Worm (Caenorhabditis elegans) whole organism, late embryonic: ENCODE data around the gene ndua-5.
A peak's percentile ranks its signal among the peaks of the same experiment; 100 is the strongest.

Experiments used
- C08G9.2 ChIP-seq: sonication (generic microtip); optimal IDR thresholded peaks from 2 replicates; lab custom pipeline; 2016; ENCODE audit warnings: mild to moderate bottlenecking, missing genetic modification characterization, moderate library complexity, missing compliant biosample characterization
- C38D4.7 ChIP-seq: fragments of 200-800 bp; sonication (Bioruptor generic); optimal IDR thresholded peaks from 2 replicates; lab custom pipeline; 2018; ENCODE audit warnings: mild to moderate bottlenecking, missing genetic modification characterization, moderate library complexity, missing compliant biosample characterization
- K02D7.2 ChIP-seq: sonication (generic microtip); optimal IDR thresholded peaks from 2 replicates; lab custom pipeline; 2017; ENCODE audit warnings: mild to moderate bottlenecking, missing genetic modification characterization, missing compliant biosample characterization
- K09A11.1 ChIP-seq: sonication (generic microtip); optimal IDR thresholded peaks from 2 replicates; lab custom pipeline; 2017; ENCODE audit warnings: antibody characterized with exemption, mild to moderate bottlenecking, missing genetic modification characterization, missing compliant biosample characterization; ENCODE audit not compliant: insufficient read depth
- T23F11.4 ChIP-seq: fragments of 200-800 bp; sonication (Bioruptor generic); optimal IDR thresholded peaks from 2 replicates; lab custom pipeline; 2018; ENCODE audit warnings: mild to moderate bottlenecking, missing genetic modification characterization, missing compliant biosample characterization
- ama-1 ChIP-seq: fragments of 150-350 bp; optimal IDR thresholded peaks from 2 replicates; lab custom pipeline; 2014
- ceh-18 ChIP-seq: sonication (generic microtip); optimal IDR thresholded peaks from 2 replicates; lab custom pipeline; 2016; ENCODE audit warnings: missing genetic modification characterization, missing compliant biosample characterization
- ceh-19 ChIP-seq: fragments of 200-800 bp; sonication (Bioruptor generic); optimal IDR thresholded peaks from 2 replicates; lab custom pipeline; 2018; ENCODE audit warnings: mild to moderate bottlenecking, missing genetic modification characterization, missing compliant biosample characterization
- ceh-22 ChIP-seq: sonication (generic microtip); optimal IDR thresholded peaks from 2 replicates; lab custom pipeline; 2017; ENCODE audit warnings: missing biosample characterization, missing genetic modification characterization
- ceh-24 ChIP-seq: sonication (generic microtip); optimal IDR thresholded peaks from 2 replicates; lab custom pipeline; 2016; ENCODE audit warnings: mild to moderate bottlenecking, missing genetic modification characterization, missing compliant biosample characterization
- ceh-30 ChIP-seq: fragments of 150-350 bp; optimal IDR thresholded peaks from 2 replicates; lab custom pipeline; 2014; ENCODE audit warnings: missing biosample characterization, missing genetic modification characterization
- ceh-31 ChIP-seq: sonication (generic microtip); optimal IDR thresholded peaks from 2 replicates; lab custom pipeline; 2016; ENCODE audit warnings: missing genetic modification characterization, missing compliant biosample characterization
- ceh-34 ChIP-seq: sonication (generic microtip); optimal IDR thresholded peaks from 2 replicates; lab custom pipeline; 2016; ENCODE audit warnings: mild to moderate bottlenecking, missing genetic modification characterization, missing compliant biosample characterization
- ceh-45 ChIP-seq: fragments of 200-800 bp; sonication (Bioruptor generic); IDR thresholded peaks from 2 replicates; pipeline ENCODE4 v1.3.6; 2022; ENCODE audit warnings: missing genetic modification reagents, missing genetic modification characterization, missing compliant biosample characterization
- ceh-9 ChIP-seq: sonication (generic microtip); optimal IDR thresholded peaks from 2 replicates; lab custom pipeline; 2016; ENCODE audit warnings: mild to moderate bottlenecking, missing genetic modification characterization, inconsistent platforms, missing compliant biosample characterization
- che-1 ChIP-seq: sonication (generic microtip); optimal IDR thresholded peaks from 2 replicates; lab custom pipeline; 2016; ENCODE audit warnings: mild to moderate bottlenecking, missing genetic modification characterization, missing compliant biosample characterization
- elt-2 ChIP-seq: sonication (generic microtip); optimal IDR thresholded peaks from 2 replicates; lab custom pipeline; 2016; ENCODE audit warnings: missing genetic modification reagents, missing genetic modification characterization, missing compliant biosample characterization
- elt-4 ChIP-seq: sonication (generic microtip); optimal IDR thresholded peaks from 2 replicates; lab custom pipeline; 2016; ENCODE audit warnings: missing genetic modification characterization, missing compliant biosample characterization
- ets-4 ChIP-seq: sonication (generic microtip); optimal IDR thresholded peaks from 2 replicates; lab custom pipeline; 2016; ENCODE audit warnings: missing genetic modification characterization, missing compliant biosample characterization
- eyg-1 ChIP-seq: sonication (generic microtip); optimal IDR thresholded peaks from 2 replicates; lab custom pipeline; 2016; ENCODE audit warnings: missing genotype, missing genetic modification characterization, missing compliant biosample characterization
- fax-1 ChIP-seq: sonication (generic microtip); optimal IDR thresholded peaks from 2 replicates; lab custom pipeline; 2016; ENCODE audit warnings: missing genotype, missing genetic modification characterization, missing compliant biosample characterization
- fkh-10 ChIP-seq: fragments of 150-350 bp; optimal IDR thresholded peaks from 2 replicates; lab custom pipeline; 2014; ENCODE audit warnings: missing biosample characterization, missing genetic modification reagents, missing genetic modification characterization
- fkh-6 ChIP-seq: sonication (generic microtip); optimal IDR thresholded peaks from 2 replicates; lab custom pipeline; 2016; ENCODE audit warnings: missing genetic modification characterization, missing compliant biosample characterization
- hlh-13 ChIP-seq: fragments of 200-800 bp; sonication (Bioruptor generic); optimal IDR thresholded peaks from 2 replicates; lab custom pipeline; 2018; ENCODE audit warnings: mild to moderate bottlenecking, missing genetic modification characterization, missing compliant biosample characterization
- hlh-15 ChIP-seq: sonication (generic microtip); optimal IDR thresholded peaks from 2 replicates; lab custom pipeline; 2016; ENCODE audit warnings: missing genetic modification characterization, missing compliant biosample characterization
- hlh-30 ChIP-seq: sonication (generic microtip); optimal IDR thresholded peaks from 2 replicates; lab custom pipeline; 2017; ENCODE audit warnings: antibody characterized with exemption, missing genetic modification characterization, missing compliant biosample characterization; ENCODE audit not compliant: insufficient read depth
- hlh-8 ChIP-seq: sonication (generic microtip); optimal IDR thresholded peaks from 2 replicates; lab custom pipeline; 2016; ENCODE audit warnings: missing genotype, missing genetic modification characterization, missing compliant biosample characterization
- mec-3 ChIP-seq: sonication (generic microtip); optimal IDR thresholded peaks from 2 replicates; lab custom pipeline; 2016; ENCODE audit warnings: borderline replicate concordance, missing genetic modification characterization, missing compliant biosample characterization
- nhr-11 ChIP-seq: fragments of 150-350 bp; optimal IDR thresholded peaks from 2 replicates; lab custom pipeline; 2014; ENCODE audit warnings: missing biosample characterization, missing genetic modification characterization
- nhr-232 ChIP-seq: sonication (generic microtip); optimal IDR thresholded peaks from 2 replicates; lab custom pipeline; 2016; ENCODE audit warnings: missing genetic modification characterization, missing compliant biosample characterization
- npax-4 ChIP-seq: sonication (generic microtip); optimal IDR thresholded peaks from 2 replicates; lab custom pipeline; 2016; ENCODE audit warnings: missing genetic modification characterization, missing compliant biosample characterization
- odd-2 ChIP-seq: sonication (generic microtip); optimal IDR thresholded peaks from 2 replicates; lab custom pipeline; 2017; ENCODE audit warnings: antibody characterized with exemption, mild to moderate bottlenecking, missing genetic modification characterization, missing compliant biosample characterization
- pat-9 ChIP-seq: fragments of 200-800 bp; sonication (Bioruptor generic); optimal IDR thresholded peaks from 2 replicates; lab custom pipeline; 2018; ENCODE audit warnings: mild to moderate bottlenecking, missing genetic modification characterization, moderate library complexity, missing compliant biosample characterization
- pqm-1 ChIP-seq: sonication (generic microtip); optimal IDR thresholded peaks from 2 replicates; lab custom pipeline; 2016; ENCODE audit warnings: missing genetic modification characterization, missing compliant biosample characterization
- ref-2 ChIP-seq: sonication (generic microtip); optimal IDR thresholded peaks from 2 replicates; lab custom pipeline; 2016; ENCODE audit warnings: missing genetic modification characterization, missing compliant biosample characterization
- rnt-1 ChIP-seq: sonication (generic microtip); optimal IDR thresholded peaks from 2 replicates; lab custom pipeline; 2016; ENCODE audit warnings: missing genetic modification characterization, missing compliant biosample characterization
- sdc-2 ChIP-seq: sonication (generic microtip); optimal IDR thresholded peaks from 2 replicates; lab custom pipeline; 2016; ENCODE audit warnings: missing genotype, missing genetic modification characterization, missing compliant biosample characterization
- syd-9 ChIP-seq: sonication (generic microtip); optimal IDR thresholded peaks from 2 replicates; lab custom pipeline; 2016; ENCODE audit warnings: mild to moderate bottlenecking, missing genetic modification characterization, moderate library complexity, missing compliant biosample characterization
- tbx-2 ChIP-seq: sonication (generic microtip); optimal IDR thresholded peaks from 2 replicates; lab custom pipeline; 2016; ENCODE audit warnings: missing genetic modification characterization, missing compliant biosample characterization
- tbx-7 ChIP-seq: sonication (generic microtip); optimal IDR thresholded peaks from 2 replicates; lab custom pipeline; 2016; ENCODE audit warnings: missing genotype, missing genetic modification characterization, missing compliant biosample characterization
- ttx-3 ChIP-seq: sonication (generic microtip); optimal IDR thresholded peaks from 2 replicates; lab custom pipeline; 2016; ENCODE audit warnings: missing genetic modification reagents, missing genetic modification characterization, missing compliant biosample characterization
- unc-42 ChIP-seq: sonication (generic microtip); optimal IDR thresholded peaks from 2 replicates; lab custom pipeline; 2016; ENCODE audit warnings: missing genotype, missing genetic modification characterization, missing compliant biosample characterization
- unc-55 ChIP-seq: sonication (generic microtip); optimal IDR thresholded peaks from 2 replicates; lab custom pipeline; 2017; ENCODE audit warnings: missing biosample characterization, missing genetic modification reagents, missing genetic modification characterization
- unc-86 ChIP-seq: sonication (generic microtip); optimal IDR thresholded peaks from 2 replicates; lab custom pipeline; 2016; ENCODE audit warnings: missing genetic modification characterization, missing compliant biosample characterization

The ndua-5 gene

ce11 chrIV:9538214-9538613 is 13.5 kb upstream of the ndua-5 start:
- TF ChIP-seq tbx-2 (tag; lab: Kevin White, UChicago) (no peak), rnt-1 (peak; percentile 28), odd-2 (tag; lab: Kevin White, UChicago) (no peak), ceh-22 (tag; lab: Kevin White, UChicago) (no peak), ama-1 (lab: Kevin White, UChicago) (no peak), unc-42 (no peak), mec-3 (tag; lab: Kevin White, UChicago) (no peak), fkh-6 (no peak), ceh-31 (no peak), ceh-30 (tag; lab: Kevin White, UChicago) (no peak), fkh-10 (no peak), hlh-8 (no peak), ceh-34 (tag; lab: Kevin White, UChicago) (no peak), C08G9.2 (no peak), che-1 (tag; lab: Kevin White, UChicago) (no peak), ttx-3 (tag; lab: Kevin White, UChicago) (no peak), hlh-30 (tag; lab: Kevin White, UChicago) (no peak), hlh-13 (no peak), unc-86 (tag; lab: Kevin White, UChicago) (no peak), nhr-11 (tag; lab: Kevin White, UChicago) (no peak), fax-1 (tag; lab: Kevin White, UChicago) (no peak), ceh-18 (peak; percentile 66), ref-2 (no peak), unc-55 (peak; percentile 96)

ce11 chrIV:9537500-9537899 is 12.8 kb upstream of the ndua-5 start:
- peak; percentile 2 for TF ChIP-seq elt-2 (tag; lab: Kevin White, UChicago)
- no peak for TF ChIP-seq fkh-6
- TF ChIP-seq C38D4.7 (GFP tag; lab: Kevin White, UChicago): no peak

ce11 chrIV:9536124-9536523 is 11.4 kb upstream of the ndua-5 start:
- TF ChIP-seq hlh-30 (tag; lab: Kevin White, UChicago) (no peak), T23F11.4 (GFP tag; lab: Kevin White, UChicago) (no peak), hlh-15 (tag; lab: Kevin White, UChicago) (no peak), eyg-1 (tag; lab: Kevin White, UChicago) (no peak), pat-9 (tag; lab: Kevin White, UChicago) (no peak), tbx-7 (tag; lab: Kevin White, UChicago) (no peak), pqm-1 (no peak), ceh-19 (no peak), ceh-9 (tag; lab: Kevin White, UChicago) (no peak), ref-2 (no peak), ceh-24 (tag; lab: Kevin White, UChicago) (no peak), ttx-3 (tag; lab: Kevin White, UChicago) (no peak), unc-86 (tag; lab: Kevin White, UChicago) (no peak), ets-4 (tag; lab: Kevin White, UChicago) (no peak), sdc-2 (no peak)

ce11 chrIV:9535105-9535504 is 10.4 kb upstream of the ndua-5 start:
- TF ChIP-seq K09A11.1 (no peak), syd-9 (no peak), pqm-1 (no peak), eyg-1 (tag; lab: Kevin White, UChicago) (no peak), K02D7.2 (no peak), ceh-30 (tag; lab: Kevin White, UChicago) (no peak), elt-4 (no peak), ceh-24 (tag; lab: Kevin White, UChicago) (no peak), C38D4.7 (GFP tag; lab: Kevin White, UChicago) (no peak), nhr-232 (tag; lab: Kevin White, UChicago) (no peak), tbx-7 (tag; lab: Kevin White, UChicago) (no peak), ceh-45 (GFP tag; lab: Robert Waterston, UW) (no peak), npax-4 (no peak), ttx-3 (tag; lab: Kevin White, UChicago) (no peak), ceh-22 (tag; lab: Kevin White, UChicago) (no peak)
- TF ChIP-seq, all 69 proteins: peak for 0
